Worm (Caenorhabditis elegans): ENCODE data around the gene tag-124.

ce11 chrII:9618759-9619158, 27.7 kb downstream of the tag-124 start:
- no peak for TF ChIP-seq ceh-16 (tag; optimal IDR thresholded peaks at IDR 0.05)
- TF ChIP-seq nhr-77 (tag; optimal IDR thresholded peaks at IDR 0.05), result no peak
- TF ChIP-seq fos-1 (tag; optimal IDR thresholded peaks at IDR 0.05), result no peak
- no peak for TF ChIP-seq unc-62 (GFP tag; optimal IDR thresholded peaks at IDR 0.05)
